Worm (Caenorhabditis elegans) whole organism, L2 larva: ENCODE measurements around the gene C35C5.8.

Source experiments
- ama-1 ChIP-seq: fragments of 150-350 bp; optimal IDR thresholded peaks from 2 replicates; lab custom pipeline; 2018; ENCODE audit warnings: inconsistent platforms
- elt-1 ChIP-seq: fragments of 150-350 bp; optimal IDR thresholded peaks from 2 replicates; lab custom pipeline; 2014; ENCODE audit warnings: missing biosample characterization, missing genetic modification characterization
- lin-39 ChIP-seq: fragments of 150-350 bp; optimal IDR thresholded peaks from 2 replicates; lab custom pipeline; 2014; ENCODE audit warnings: missing biosample characterization, missing genetic modification reagents, missing genetic modification characterization
- lsy-2 ChIP-seq, 2 experiments: fragments of 150-350 bp in 1 of 2; sonication (generic microtip) in 1 of 2; optimal IDR thresholded peaks; 2 replicates each; lab custom pipeline; 2014 to 2017; ENCODE audit warnings: missing biosample characterization in 2 of 2, missing genetic modification characterization in 2 of 2
- mdl-1 ChIP-seq, 2 experiments: fragments of 150-350 bp in 1 of 2; sonication (generic microtip) in 1 of 2; optimal IDR thresholded peaks; 2 replicates each; lab custom pipeline; 2017; ENCODE audit warnings: missing biosample characterization in 2 of 2, missing genetic modification characterization in 2 of 2
- nhr-10 ChIP-seq: sonication (generic microtip); optimal IDR thresholded peaks from 2 replicates; lab custom pipeline; 2017; ENCODE audit warnings: missing biosample characterization, missing genetic modification characterization
- nhr-25 ChIP-seq: fragments of 150-350 bp; sonication (generic microtip); optimal IDR thresholded peaks from 3 replicates; lab custom pipeline; 2014; ENCODE audit warnings: missing biosample characterization, missing genetic modification characterization

DNA sequence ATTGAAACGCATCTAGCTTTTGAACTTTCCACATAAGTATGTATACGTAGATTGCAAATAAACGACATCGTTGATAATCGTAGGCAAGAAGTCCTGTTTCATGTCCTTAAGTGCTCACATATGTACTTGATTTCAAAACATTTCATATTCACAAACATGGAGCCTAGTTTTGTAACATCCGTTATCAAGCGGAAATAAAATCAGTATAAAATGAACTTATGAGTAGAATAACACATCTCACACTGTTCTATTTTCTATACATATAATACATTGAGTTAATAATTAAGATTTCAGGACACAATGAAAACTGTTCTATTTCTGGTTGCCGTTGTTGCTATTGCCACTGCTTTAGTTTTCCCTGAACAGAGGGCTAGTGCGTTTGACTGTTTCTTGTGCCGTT, 43.6 kb upstream of the C35C5.8 start, which contains the start of gene spp-21:
- no peak for TF ChIP-seq elt-1 (tag; lab: Kevin White, UChicago)
- no peak for TF ChIP-seq lsy-2 (tag; optimal IDR thresholded peaks at IDR 0.05; lab: Kevin White, UChicago)
- no peak for TF ChIP-seq lin-39 (tag; lab: Kevin White, UChicago)
- TF ChIP-seq nhr-10: no peak
- no peak for TF ChIP-seq nhr-25 (tag; lab: Kevin White, UChicago)
- TF ChIP-seq mdl-1 (tag; optimal IDR thresholded peaks at IDR 0.05; lab: Kevin White, UChicago): no peak
- no peak for TF ChIP-seq ama-1
